Worm (Caenorhabditis elegans): Measurements from ENCODE around the gene itm-2.
A peak's percentile ranks its signal among the peaks of the same experiment; 100 is the strongest.

itm-2 gene

DNA sequence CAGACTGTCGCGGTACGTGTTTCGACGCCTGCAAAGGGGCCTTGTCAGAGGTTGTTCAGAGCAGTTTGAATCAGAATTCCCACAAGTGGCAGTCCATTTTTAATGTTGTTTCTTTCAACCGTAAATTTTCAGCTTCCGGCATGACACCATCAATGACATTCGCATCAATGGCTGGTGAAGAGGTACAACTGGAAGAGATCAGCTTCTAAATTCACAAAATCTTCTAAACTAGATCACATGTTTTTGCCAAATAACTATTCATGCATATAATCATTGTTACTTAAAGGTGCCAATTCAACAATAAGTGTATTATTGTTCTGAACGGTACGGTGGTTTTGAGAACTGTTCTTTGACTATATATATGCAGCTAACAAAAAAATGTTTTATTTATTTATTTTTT, 2.4 kb downstream of the itm-2 start:
- TF ChIP-seq repo-1 (tag; optimal IDR thresholded peaks at IDR 0.05) (no peak), atf-7 (tag; optimal IDR thresholded peaks at IDR 0.05) (no peak), hmg-20 (GFP tag; IDR thresholded peaks at IDR 0.05) (no peak), F33H1.4 (GFP tag; IDR thresholded peaks at IDR 0.05) (no peak), Y67H2A.10 (GFP tag; conservative IDR thresholded peaks at IDR 0.05) (no peak), B0261.1 (tag; optimal IDR thresholded peaks at IDR 0.05) (no peak), akir-1 (GFP tag; optimal IDR thresholded peaks at IDR 0.05) (no peak), somi-1 (GFP tag; optimal IDR thresholded peaks at IDR 0.05) (no peak), hsf-1 (GFP tag; IDR thresholded peaks at IDR 0.05) (no peak), unc-62 (GFP tag; optimal IDR thresholded peaks at IDR 0.05) (no peak), mxl-1 (tag; optimal IDR thresholded peaks at IDR 0.05) (no peak), B0336.3 (GFP tag; IDR thresholded peaks at IDR 0.05) (no peak), gei-17 (GFP tag; optimal IDR thresholded peaks at IDR 0.05) (no peak), mes-4 (tag; optimal IDR thresholded peaks at IDR 0.05) (no peak), zfh-2 (GFP tag; conservative IDR thresholded peaks at IDR 0.05) (no peak), F22D6.2 (tag; optimal IDR thresholded peaks at IDR 0.05) (no peak)

DNA sequence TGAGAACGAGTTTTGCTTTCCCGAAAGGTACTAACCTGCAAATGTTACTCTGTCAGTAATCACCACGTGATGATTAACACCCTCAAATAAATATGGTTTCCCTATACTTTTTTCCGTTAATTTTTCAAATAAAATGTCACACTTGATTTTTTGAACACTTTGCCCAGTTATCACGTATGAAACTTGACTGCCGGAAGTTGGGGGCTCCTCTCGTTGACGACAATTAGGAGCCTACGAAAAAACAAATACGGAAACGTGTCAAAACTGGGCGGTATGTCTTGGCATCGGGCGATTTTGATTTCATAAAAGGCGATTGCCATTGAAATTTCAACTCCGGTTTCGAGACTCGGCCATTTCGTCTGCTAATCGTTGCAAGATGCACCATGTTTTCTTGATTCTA, 3.0 kb downstream of the itm-2 start, which contains the start of gene C25F6.8:
C25F6.8 (plus strand) TSS at position 301 of the 400 bp plus-strand sequence.
- TF ChIP-seq lir-1 (GFP tag; conservative IDR thresholded peaks at IDR 0.05) (no peak), F39B2.1 (GFP tag; IDR thresholded peaks at IDR 0.05) (no peak), akir-1 (GFP tag; optimal IDR thresholded peaks at IDR 0.05) (no peak), snpc-1.1 (tag; optimal IDR thresholded peaks at IDR 0.05; ENCODE audit: insufficient read depth) (no peak), ceh-91 (GFP tag; IDR thresholded peaks at IDR 0.05) (no peak), madf-3 (GFP tag; IDR thresholded peaks at IDR 0.05) (no peak), rcor-1 (GFP tag; IDR thresholded peaks at IDR 0.05) (no peak), ama-1 (optimal IDR thresholded peaks at IDR 0.05) (no peak), ama-1 (GFP tag; optimal IDR thresholded peaks at IDR 0.05) (no peak), sptf-2 (GFP tag; optimal IDR thresholded peaks at IDR 0.05) (no peak), pbrm-1 (GFP tag; IDR thresholded peaks at IDR 0.05) (no peak), B0336.3 (GFP tag; IDR thresholded peaks at IDR 0.05) (no peak), ZK185.1 (tag; optimal IDR thresholded peaks at IDR 0.05; ENCODE audit: poor library complexity, severe bottlenecking) (no peak), C17E4.6 (GFP tag; IDR thresholded peaks at IDR 0.05) (no peak), B0261.1 (tag; optimal IDR thresholded peaks at IDR 0.05) (no peak), repo-1 (tag; optimal IDR thresholded peaks at IDR 0.05) (no peak), ztf-6 (GFP tag; IDR thresholded peaks at IDR 0.05) (no peak)

DNA sequence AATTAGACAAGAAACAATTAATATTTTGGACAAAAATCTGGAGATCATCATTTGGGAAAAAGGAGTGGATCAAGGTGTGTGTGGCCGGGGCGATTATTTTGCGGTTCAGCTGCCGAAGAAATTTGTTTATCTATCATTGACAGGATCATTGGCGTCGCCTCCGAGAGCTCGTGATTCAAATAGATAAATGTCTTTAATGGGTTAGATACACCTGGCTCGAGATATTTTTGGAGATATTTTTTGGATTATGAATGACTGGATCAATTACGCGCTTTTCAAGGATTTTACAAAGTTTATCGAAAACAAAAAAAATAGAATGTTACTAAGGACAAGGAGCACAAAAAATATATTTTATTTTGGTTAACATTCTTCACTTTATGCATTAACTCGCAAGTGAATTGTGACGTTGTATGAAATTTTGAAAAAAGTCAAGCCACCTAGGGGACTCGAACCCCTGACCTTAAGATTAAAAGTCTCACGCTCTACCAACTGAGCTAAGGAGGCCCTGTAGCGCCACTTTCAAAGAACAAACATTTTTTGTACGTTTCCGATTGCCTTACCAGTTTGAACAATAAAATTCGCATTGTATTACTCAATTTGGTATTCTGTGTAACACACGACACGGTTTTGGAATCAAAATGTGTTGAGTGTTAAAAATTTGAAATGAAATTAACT, 5.9 kb downstream of the itm-2 start, which contains the start of gene C25F6.6:
C25F6.6 (minus strand) TSS at position 51 of the 675 bp plus-strand sequence.
- TF ChIP-seq him-1 (tag; optimal IDR thresholded peaks at IDR 0.05) (peak; percentile 90), lin-40 (tag; optimal IDR thresholded peaks at IDR 0.05) (no peak), ztf-28 (GFP tag; IDR thresholded peaks at IDR 0.05) (no peak), pbrm-1 (GFP tag; IDR thresholded peaks at IDR 0.05) (peak; percentile 83), bed-1 (GFP tag; IDR thresholded peaks at IDR 0.05) (no peak), sptf-2 (GFP tag; optimal IDR thresholded peaks at IDR 0.05) (peak; percentile 37), snpc-4 (GFP tag; optimal IDR thresholded peaks at IDR 0.05) (peak; percentile 66), snpc-4 (tag; optimal IDR thresholded peaks at IDR 0.05) (peak in 3 of 4 experiments; percentile 9 to 78 (median 17)), nhr-90 (tag; optimal IDR thresholded peaks at IDR 0.05) (peak; percentile 46), rpc-1 (optimal IDR thresholded peaks at IDR 0.05) (peak; percentile 66), rpc-1 (tag; optimal IDR thresholded peaks at IDR 0.05) (peak; percentile 90), Y67H2A.10 (GFP tag; conservative IDR thresholded peaks at IDR 0.05) (no peak), rec-8 (tag; optimal IDR thresholded peaks at IDR 0.05) (peak in 1 of 2 experiments; percentile 59), ama-1 (optimal IDR thresholded peaks at IDR 0.05) (no peak), ama-1 (GFP tag; optimal IDR thresholded peaks at IDR 0.05) (peak in 1 of 2 experiments; percentile 58), madf-10 (tag; optimal IDR thresholded peaks at IDR 0.05) (no peak), dox-1 (GFP tag; IDR thresholded peaks at IDR 0.05) (peak; percentile 77; the same call in 1 of the 2 replicates), F10E7.11 (tag; optimal IDR thresholded peaks at IDR 0.05) (no peak), ztf-25 (GFP tag; IDR thresholded peaks at IDR 0.05) (0 out of 2 replicates have a peak, but pooled peaks have one; percentile 7), repo-1 (tag; optimal IDR thresholded peaks at IDR 0.05) (no peak), chd-7 (tag; optimal IDR thresholded peaks at IDR 0.05) (no peak), snpc-1.3 (tag; optimal IDR thresholded peaks at IDR 0.05; ENCODE audit: insufficient read depth) (peak; percentile 74), mxl-1 (tag; optimal IDR thresholded peaks at IDR 0.05) (peak; percentile 76)

Data from whole organism, young adult.